Fruit fly (Drosophila melanogaster): Measurements from ENCODE around the gene tral.

DNA sequence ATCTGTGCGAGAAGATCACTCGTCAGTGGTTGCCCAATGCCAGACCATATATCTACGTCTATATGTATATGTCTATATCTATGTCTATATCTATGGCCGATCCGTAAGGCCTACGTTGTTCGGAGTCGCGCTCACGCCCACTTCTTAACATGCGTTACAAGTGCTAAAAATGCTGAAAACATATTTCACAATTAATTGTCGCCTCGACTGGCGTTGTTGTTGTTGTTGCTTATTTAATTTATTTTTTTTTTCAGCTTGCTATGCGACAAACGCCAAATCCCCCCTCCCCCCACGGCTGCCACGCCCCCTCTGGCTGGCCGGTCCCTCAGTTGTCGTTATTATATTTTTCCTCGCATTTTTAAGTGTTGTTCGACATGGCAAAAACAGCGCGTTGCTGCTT lies 49.4 kb downstream of the tral start:
- TF ChIP-seq CG8478 (optimal IDR thresholded peaks at IDR 0.05) (no peak), CTCF (optimal IDR thresholded peaks at IDR 0.05) (no peak)

Measured in S2 (cell line).